Worm (Caenorhabditis elegans) whole organism, L4 larva: ENCODE data around the gene ZK287.4.

Experiments used
- F26F4.8 ChIP-seq: fragments of 200-800 bp; sonication (Bioruptor generic); conservative IDR thresholded peaks from 2 replicates; pipeline ENCODE4 v1.3.6; 2022; ENCODE audit warnings: missing genetic modification characterization, missing compliant biosample characterization
- F44E2.7 ChIP-seq: fragments of 200-800 bp; sonication (Bioruptor generic); IDR thresholded peaks from 2 replicates; pipeline ENCODE4 v2.1.2; 2022; ENCODE audit warnings: missing genetic modification characterization, missing compliant biosample characterization
- R02D3.7 ChIP-seq: fragments of 150-350 bp; sonication (generic microtip); optimal IDR thresholded peaks from 3 replicates; lab custom pipeline; 2014; ENCODE audit warnings: missing biosample characterization, missing genetic modification characterization
- T26A8.4 ChIP-seq: fragments of 200-800 bp; sonication (Bioruptor generic); IDR thresholded peaks from 2 replicates; pipeline ENCODE4 v1.3.6; 2022; ENCODE audit warnings: missing genetic modification characterization, missing compliant biosample characterization
- Y75B8A.6 ChIP-seq: fragments of 200-800 bp; sonication (Bioruptor generic); IDR thresholded peaks from 2 replicates; pipeline ENCODE4 v1.3.6; 2022; ENCODE audit warnings: missing genetic modification reagents, missing genetic modification characterization, missing compliant biosample characterization
- ZK337.2 ChIP-seq: fragments of 200-800 bp; sonication (Bioruptor generic); IDR thresholded peaks from 2 replicates; pipeline ENCODE4 v1.3.6; 2022; ENCODE audit warnings: missing genetic modification reagents, missing genetic modification characterization, missing compliant biosample characterization
- ZK546.5 ChIP-seq, 2 experiments: sonication (generic microtip); optimal IDR thresholded peaks; 2 replicates each; lab custom pipeline; 2017; ENCODE audit warnings: missing biosample characterization in 2 of 2, missing genetic modification characterization in 2 of 2
- attf-4 ChIP-seq: sonication (generic microtip); optimal IDR thresholded peaks from 3 replicates; lab custom pipeline; 2017; ENCODE audit warnings: missing biosample characterization, missing genetic modification characterization
- daf-16 ChIP-seq, 3 experiments: sonication (generic microtip); optimal IDR thresholded peaks; 2 replicates each; lab custom pipeline; 2016 to 2017; ENCODE audit warnings: missing genetic modification characterization in 3 of 3, missing genetic modification reagents in 3 of 3, mild to moderate bottlenecking in 2 of 3, missing compliant biosample characterization in 2 of 3, missing biosample characterization in 1 of 3, moderate library complexity in 1 of 3
- daf-19 ChIP-seq: fragments of 200-800 bp; sonication (Bioruptor generic); conservative IDR thresholded peaks from 2 replicates; pipeline ENCODE4 v1.3.6; 2022; ENCODE audit warnings: missing genetic modification characterization, missing compliant biosample characterization
- daf-8 ChIP-seq: fragments of 200-800 bp; sonication (Bioruptor generic); IDR thresholded peaks from 2 replicates; pipeline ENCODE4 v1.3.6; 2022; ENCODE audit warnings: missing genetic modification characterization, missing compliant biosample characterization
- dmd-6 ChIP-seq: fragments of 200-800 bp; sonication (Bioruptor generic); IDR thresholded peaks from 2 replicates; pipeline ENCODE4 v1.3.6; 2022; ENCODE audit warnings: missing genetic modification reagents, missing genetic modification characterization, missing compliant biosample characterization
- duxl-1 ChIP-seq: sonication (generic microtip); optimal IDR thresholded peaks from 2 replicates; lab custom pipeline; 2016; ENCODE audit warnings: mild to moderate bottlenecking, missing genetic modification characterization, moderate library complexity, missing compliant biosample characterization; ENCODE audit not compliant: poor library complexity
- dve-1 ChIP-seq: sonication (generic microtip); optimal IDR thresholded peaks from 2 replicates; lab custom pipeline; 2017; ENCODE audit warnings: antibody characterized with exemption, mild to moderate bottlenecking, missing genetic modification characterization, missing compliant biosample characterization; ENCODE audit not compliant: insufficient read depth
- gei-8 ChIP-seq: fragments of 200-800 bp; sonication (Bioruptor generic); optimal IDR thresholded peaks from 2 replicates; lab custom pipeline; 2018; ENCODE audit warnings: mild to moderate bottlenecking, missing genetic modification characterization, missing compliant biosample characterization
- hlh-11 ChIP-seq: fragments of 200-800 bp; sonication (Bioruptor generic); optimal IDR thresholded peaks from 2 replicates; lab custom pipeline; 2018; ENCODE audit warnings: mild to moderate bottlenecking, missing genetic modification characterization, missing compliant biosample characterization
- jun-1 ChIP-seq: fragments of 150-350 bp; optimal IDR thresholded peaks from 2 replicates; lab custom pipeline; 2014; ENCODE audit warnings: missing biosample characterization, missing genetic modification reagents, missing genetic modification characterization
- lin-15B ChIP-seq: fragments of 150-350 bp; sonication (generic microtip); optimal IDR thresholded peaks from 3 replicates; lab custom pipeline; 2014; ENCODE audit warnings: missing biosample characterization, missing genetic modification characterization
- lin-39 ChIP-seq: fragments of 150-350 bp; optimal IDR thresholded peaks from 2 replicates; lab custom pipeline; 2014; ENCODE audit warnings: missing biosample characterization, missing genetic modification reagents, missing genetic modification characterization
- lir-3 ChIP-seq: sonication (generic microtip); optimal IDR thresholded peaks from 2 replicates; lab custom pipeline; 2016; ENCODE audit warnings: mild to moderate bottlenecking, missing genetic modification characterization, missing compliant biosample characterization
- mep-1 ChIP-seq: fragments of 150-350 bp; sonication (generic microtip); optimal IDR thresholded peaks from 3 replicates; lab custom pipeline; 2014; ENCODE audit warnings: missing biosample characterization, missing genetic modification characterization
- nhr-28 ChIP-seq: fragments of 150-350 bp; optimal IDR thresholded peaks from 2 replicates; lab custom pipeline; 2014; ENCODE audit warnings: missing biosample characterization, missing genetic modification characterization
- nhr-6 ChIP-seq: fragments of 150-350 bp; optimal IDR thresholded peaks from 2 replicates; lab custom pipeline; 2014; ENCODE audit warnings: missing biosample characterization, missing genetic modification characterization
- pha-4 ChIP-seq, 2 experiments: fragments of 150-350 bp in 1 of 2; fragments of 200-800 bp in 1 of 2; sonication (Bioruptor generic) in 1 of 2; IDR thresholded peaks in 1 of 2; optimal IDR thresholded peaks in 1 of 2; 2 replicates each; pipeline versions ENCODE4 v1.3.6 to Lab custom; 2014 to 2022; ENCODE audit warnings: missing genetic modification characterization in 2 of 2, missing genetic modification reagents in 2 of 2, missing biosample characterization in 1 of 2, missing compliant biosample characterization in 1 of 2
- php-3 ChIP-seq: fragments of 200-800 bp; sonication (Bioruptor generic); IDR thresholded peaks from 2 replicates; pipeline ENCODE4 v1.3.6; 2022; ENCODE audit warnings: missing genetic modification reagents, missing genetic modification characterization, missing compliant biosample characterization
- pqm-1 ChIP-seq: sonication (generic microtip); optimal IDR thresholded peaks from 2 replicates; lab custom pipeline; 2017; ENCODE audit warnings: missing biosample characterization, missing genetic modification characterization
- rbr-2 ChIP-seq: sonication (generic microtip); optimal IDR thresholded peaks from 2 replicates; lab custom pipeline; 2016; ENCODE audit warnings: missing genotype, missing genetic modification characterization, missing compliant biosample characterization
- saeg-2 ChIP-seq: fragments of 200-800 bp; sonication (Bioruptor generic); IDR thresholded peaks from 2 replicates; pipeline ENCODE4 v1.3.6; 2022; ENCODE audit warnings: missing genetic modification reagents, missing genetic modification characterization, missing compliant biosample characterization
- sdz-12 ChIP-seq: fragments of 200-800 bp; sonication (Bioruptor generic); optimal IDR thresholded peaks from 2 replicates; lab custom pipeline; 2018; ENCODE audit warnings: mild to moderate bottlenecking, missing genetic modification characterization, missing compliant biosample characterization
- set-16 ChIP-seq: fragments of 200-800 bp; sonication (Bioruptor generic); IDR thresholded peaks from 2 replicates; pipeline ENCODE4 v1.3.6; 2022; ENCODE audit warnings: missing genetic modification reagents, missing genetic modification characterization, missing compliant biosample characterization
- snpc-4 ChIP-seq: fragments of 150-350 bp; optimal IDR thresholded peaks from 2 replicates; lab custom pipeline; 2014; ENCODE audit warnings: missing biosample characterization, missing genetic modification characterization
- spr-1 ChIP-seq: sonication (generic microtip); optimal IDR thresholded peaks from 2 replicates; lab custom pipeline; 2016; ENCODE audit warnings: mild to moderate bottlenecking, missing genetic modification characterization, missing compliant biosample characterization
- tag-97 ChIP-seq: fragments of 200-800 bp; sonication (Bioruptor generic); IDR thresholded peaks from 2 replicates; pipeline ENCODE4 v1.3.6; 2022; ENCODE audit warnings: missing genetic modification characterization, missing compliant biosample characterization
- unc-130 ChIP-seq: sonication (generic microtip); optimal IDR thresholded peaks from 2 replicates; lab custom pipeline; 2016; ENCODE audit warnings: missing genetic modification reagents, missing genetic modification characterization, missing compliant biosample characterization
- unc-62 ChIP-seq, 3 experiments: fragments of 150-350 bp in 1 of 3; sonication (generic microtip); optimal IDR thresholded peaks in 2 of 3; peaks in 1 of 3; 1 replicate in 1 of 3; 2 replicates in 2 of 3; lab custom pipeline; 2014 to 2017; ENCODE audit warnings: missing biosample characterization in 3 of 3, missing genetic modification characterization in 3 of 3, missing genetic modification reagents in 3 of 3, missing genotype in 1 of 3
- zfp-3 ChIP-seq: fragments of 200-800 bp; sonication (Bioruptor generic); conservative IDR thresholded peaks from 2 replicates; pipeline ENCODE4 v1.3.6; 2022; ENCODE audit warnings: missing genetic modification reagents, missing genetic modification characterization, missing compliant biosample characterization

ZK287.4 gene

ce11 chrV:9677977-9678376, 7.5 kb downstream of the ZK287.4 start, which contains the start of gene cthd-1 (continued):
- TF ChIP-seq daf-19 (no peak), T26A8.4 (GFP tag; lab: Robert Waterston, UW) (no peak), F26F4.8 (GFP tag; lab: Robert Waterston, UW) (no peak)
- TF ChIP-seq, all 104 proteins: peak for 0

- no peak for TF ChIP-seq duxl-1 (tag; lab: Kevin White, UChicago)
- peak; percentile 25 for TF ChIP-seq dve-1 (tag; lab: Kevin White, UChicago)
- TF ChIP-seq sdz-12 (GFP tag; lab: Kevin White, UChicago) = no peak
- TF ChIP-seq set-16 (GFP tag; lab: Robert Waterston, UW) = no peak
- no peak for TF ChIP-seq daf-16 (GFP tag; optimal IDR thresholded peaks at IDR 0.05; lab: Kevin White, UChicago)
- peak; percentile 63 for TF ChIP-seq daf-16 (tag; optimal IDR thresholded peaks at IDR 0.05; lab: Kevin White, UChicago)
- peak; percentile 30 for TF ChIP-seq nhr-28 (tag; lab: Kevin White, UChicago)
Measured at ce11 chrV:9673199-9673843, 12.1 kb downstream of the ZK287.4 start, which contains the start of gene sulp-8. sulp-8 (minus strand) TSS chrV:9673667.

ce11 chrV:9672495-9672894, 13.0 kb downstream of the ZK287.4 start:
- peak; percentile 56 for TF ChIP-seq dve-1 (tag; lab: Kevin White, UChicago)
- TF ChIP-seq ZK546.5 (tag; optimal IDR thresholded peaks at IDR 0.05; lab: Kevin White, UChicago) = no peak
- TF ChIP-seq R02D3.7 (tag; lab: Kevin White, UChicago) = no peak
- TF ChIP-seq lin-15B (tag; lab: Kevin White, UChicago) = no peak
- TF ChIP-seq attf-4 (tag; lab: Kevin White, UChicago) = no peak
- TF ChIP-seq daf-19 = no peak
- TF ChIP-seq tag-97 = no peak
- no peak for TF ChIP-seq F44E2.7 (GFP tag; lab: Robert Waterston, UW)
- no peak for TF ChIP-seq spr-1
- no peak for TF ChIP-seq nhr-6 (tag; lab: Kevin White, UChicago)
- TF ChIP-seq ZK337.2 (GFP tag; lab: Robert Waterston, UW) = no peak
- no peak for TF ChIP-seq jun-1 (tag; lab: Kevin White, UChicago)
- peak; percentile 30 for TF ChIP-seq pqm-1 (tag; lab: Kevin White, UChicago)
- no peak for TF ChIP-seq dmd-6 (GFP tag; lab: Robert Waterston, UW)
- TF ChIP-seq lir-3 = no peak
- no peak for TF ChIP-seq unc-130 (GFP tag; lab: Kevin White, UChicago)
- TF ChIP-seq Y75B8A.6 (GFP tag; lab: Robert Waterston, UW) = no peak
- peak; percentile 50 for TF ChIP-seq php-3
- TF ChIP-seq pha-4 (GFP tag; IDR thresholded peaks at IDR 0.05; lab: Robert Waterston, UW) = no peak
- TF ChIP-seq pha-4 (tag; optimal IDR thresholded peaks at IDR 0.05; lab: Kevin White, UChicago) = no peak
- TF ChIP-seq daf-16 (GFP tag; optimal IDR thresholded peaks at IDR 0.05; lab: Kevin White, UChicago) = no peak
- peak; percentile 76 for TF ChIP-seq daf-16 (tag; optimal IDR thresholded peaks at IDR 0.05; lab: Kevin White, UChicago)
- TF ChIP-seq daf-8 = no peak
- TF ChIP-seq gei-8 (GFP tag; lab: Kevin White, UChicago) = no peak

- TF ChIP-seq rbr-2 = no peak
- no peak for TF ChIP-seq lin-39 (tag; lab: Kevin White, UChicago)
- TF ChIP-seq unc-62 (GFP tag; optimal IDR thresholded peaks at IDR 0.05 in 1 of 2; lab: Kevin White, UChicago) = peak in 1 of 2 experiments; percentile 6
- no peak for TF ChIP-seq unc-62 (tag; optimal IDR thresholded peaks at IDR 0.05; lab: Kevin White, UChicago)
- no peak for TF ChIP-seq saeg-2 (GFP tag; lab: Robert Waterston, UW)
- no peak for TF ChIP-seq mep-1 (tag; lab: Kevin White, UChicago)
- TF ChIP-seq zfp-3 = no peak
- TF ChIP-seq hlh-11 (tag; lab: Kevin White, UChicago) = no peak
- no peak for TF ChIP-seq snpc-4
Measured at ce11 chrV:9666394-9666793, 19.1 kb downstream of the ZK287.4 start, which contains the start of gene ZK287.1. ZK287.1 (plus strand) TSS chrV:9666694.
